Worm (Caenorhabditis elegans): Measurements from ENCODE around the gene srbc-32.

- TF ChIP-seq ets-7 (tag; optimal IDR thresholded peaks at IDR 0.05) (no peak), flt-1 (GFP tag; IDR thresholded peaks at IDR 0.05) (no peak), F13C5.2 (tag; optimal IDR thresholded peaks at IDR 0.05) (no peak), hmg-4 (GFP tag; optimal IDR thresholded peaks at IDR 0.05) (no peak), aly-1 (tag; optimal IDR thresholded peaks at IDR 0.05) (no peak), hnd-1 (tag; optimal IDR thresholded peaks at IDR 0.05) (no peak), sea-1 (GFP tag; conservative IDR thresholded peaks at IDR 0.05) (no peak), ama-1 (optimal IDR thresholded peaks at IDR 0.05) (no peak), ceh-13 (GFP tag; optimal IDR thresholded peaks at IDR 0.05) (no peak), hmbx-1 (tag; optimal IDR thresholded peaks at IDR 0.05) (no peak), tbx-37 (GFP tag; conservative IDR thresholded peaks at IDR 0.05) (no peak), ceh-36 (tag; optimal IDR thresholded peaks at IDR 0.05) (no peak), B0310.2 (tag; optimal IDR thresholded peaks at IDR 0.05) (no peak), scrt-1 (GFP tag; IDR thresholded peaks at IDR 0.05) (no peak)
Observed at ce11 chrV:3463514-3463913, 23.2 kb downstream of the srbc-32 start, which contains the start of gene slc-28.1.

All from whole organism, early embryonic.